Fruit fly (Drosophila melanogaster) whole organism, embryonic: ENCODE results near the gene Tre1.

Source experiments
- ATbp ChIP-seq: fragments of 200-800 bp; sonication (Bioruptor generic); optimal IDR thresholded peaks from 2 replicates; lab custom pipeline; 2017; ENCODE audit warnings: missing biosample characterization, mild to moderate bottlenecking, missing genetic modification characterization, missing genetic modification reagents
- Asciz ChIP-seq: fragments of 200-800 bp; sonication (Bioruptor generic); optimal IDR thresholded peaks from 2 replicates; lab custom pipeline; 2017; ENCODE audit warnings: missing biosample characterization, mild to moderate bottlenecking, missing genetic modification characterization, missing genetic modification reagents
- Atf3 ChIP-seq: fragments of 200-800 bp; sonication (Bioruptor generic); optimal IDR thresholded peaks from 3 replicates; lab custom pipeline; 2016; ENCODE audit warnings: missing biosample characterization, missing genetic modification characterization
- C15 ChIP-seq: fragments of 200-800 bp; sonication (Bioruptor generic); IDR thresholded peaks from 3 replicates; pipeline ENCODE4 v1.3.6; 2022; ENCODE audit warnings: missing biosample characterization, missing genetic modification characterization
- CG10274 ChIP-seq: fragments of 200-800 bp; sonication (Bioruptor generic); optimal IDR thresholded peaks from 3 replicates; lab custom pipeline; 2017; ENCODE audit warnings: missing biosample characterization, mild to moderate bottlenecking, missing genetic modification characterization
- CG10654 ChIP-seq: fragments of 200-800 bp; sonication (Bioruptor generic); optimal IDR thresholded peaks from 2 replicates; lab custom pipeline; 2016; ENCODE audit warnings: missing biosample characterization, missing genetic modification characterization
- CG14014 ChIP-seq: fragments of 200-800 bp; sonication (Bioruptor generic); IDR thresholded peaks from 2 replicates; pipeline ENCODE4 v1.3.6; 2022; ENCODE audit warnings: missing biosample characterization, missing genetic modification characterization
- CG1603 ChIP-seq: fragments of 200-800 bp; sonication (Bioruptor generic); optimal IDR thresholded peaks from 2 replicates; lab custom pipeline; 2019; ENCODE audit warnings: missing biosample characterization, mild to moderate bottlenecking, missing genetic modification characterization, moderate library complexity
- CG16779 ChIP-seq: fragments of 200-800 bp; sonication (Bioruptor generic); IDR thresholded peaks from 2 replicates; pipeline ENCODE4 v1.3.6; 2022; ENCODE audit warnings: missing biosample characterization, missing genetic modification characterization
- CG16813 ChIP-seq: fragments of 200-800 bp; sonication (Bioruptor generic); IDR thresholded peaks from 3 replicates; pipeline ENCODE4 v1.3.6; 2022; ENCODE audit warnings: missing biosample characterization, missing genetic modification characterization; ENCODE audit not compliant: partially characterized antibody
- CG17912 ChIP-seq: fragments of 200-800 bp; sonication (Bioruptor generic); optimal IDR thresholded peaks from 2 replicates; lab custom pipeline; 2018; ENCODE audit warnings: missing biosample characterization, mild to moderate bottlenecking, missing genetic modification characterization
- CG2678 ChIP-seq: fragments of 200-800 bp; sonication (Bioruptor generic); optimal IDR thresholded peaks from 3 replicates; lab custom pipeline; 2019; ENCODE audit warnings: missing biosample characterization, mild to moderate bottlenecking, missing genetic modification characterization, moderate library complexity
- CG2712 ChIP-seq: fragments of 200-800 bp; optimal IDR thresholded peaks from 3 replicates; lab custom pipeline; 2019; ENCODE audit warnings: missing biosample characterization, mild to moderate bottlenecking, missing genetic modification characterization, moderate library complexity
- CG2875 ChIP-seq: fragments of 200-800 bp; sonication (Bioruptor generic); optimal IDR thresholded peaks from 2 replicates; lab custom pipeline; 2017; ENCODE audit warnings: missing biosample characterization, mild to moderate bottlenecking, missing genetic modification characterization, missing genetic modification reagents
- CG2889 ChIP-seq: fragments of 200-800 bp; sonication (Bioruptor generic); IDR thresholded peaks from 3 replicates; pipeline ENCODE4 v1.3.6; 2022; ENCODE audit warnings: missing biosample characterization, missing genetic modification characterization
- CG34376 ChIP-seq: fragments of 200-800 bp; sonication (Bioruptor generic); optimal IDR thresholded peaks from 2 replicates; lab custom pipeline; 2018; ENCODE audit warnings: missing biosample characterization, mild to moderate bottlenecking, missing genetic modification characterization
- CG3847 ChIP-seq: fragments of 200-800 bp; sonication (Bioruptor generic); IDR thresholded peaks from 2 replicates; pipeline ENCODE4 v1.3.6; 2022; ENCODE audit warnings: missing biosample characterization, missing genetic modification characterization
- CG43689 ChIP-seq: fragments of 200-800 bp; sonication (Bioruptor generic); IDR thresholded peaks from 2 replicates; pipeline ENCODE4 v1.3.6; 2022; ENCODE audit warnings: missing biosample characterization, missing genetic modification characterization
- CG4404 ChIP-seq: fragments of 200-800 bp; sonication (Bioruptor generic); IDR thresholded peaks from 2 replicates; pipeline ENCODE4 v1.3.6; 2022; ENCODE audit warnings: missing biosample characterization, missing genetic modification characterization
- CG4820 ChIP-seq: fragments of 200-800 bp; sonication (Bioruptor generic); optimal IDR thresholded peaks from 3 replicates; lab custom pipeline; 2016; ENCODE audit warnings: missing biosample characterization, missing genetic modification characterization
- CG6254 ChIP-seq: fragments of 200-800 bp; sonication (Bioruptor generic); optimal IDR thresholded peaks from 3 replicates; lab custom pipeline; 2017; ENCODE audit warnings: mild to moderate bottlenecking, missing biosample characterization, missing genetic modification reagents, missing genetic modification characterization
- CG6765 ChIP-seq: fragments of 200-800 bp; sonication (Bioruptor generic); optimal IDR thresholded peaks from 3 replicates; lab custom pipeline; 2017; ENCODE audit warnings: missing biosample characterization, mild to moderate bottlenecking, missing genetic modification characterization
- CG6854 ChIP-seq: fragments of 200-800 bp; sonication (Bioruptor generic); optimal IDR thresholded peaks from 3 replicates; lab custom pipeline; 2017; ENCODE audit warnings: missing biosample characterization, mild to moderate bottlenecking, missing genetic modification characterization
- CG7372 ChIP-seq: fragments of 200-800 bp; sonication (Bioruptor generic); IDR thresholded peaks from 2 replicates; pipeline ENCODE4 v1.3.6; 2022; ENCODE audit warnings: missing biosample characterization, missing genetic modification characterization
- CG9797 ChIP-seq: fragments of 200-800 bp; sonication (Bioruptor generic); optimal IDR thresholded peaks from 3 replicates; lab custom pipeline; 2018; ENCODE audit warnings: missing biosample characterization, mild to moderate bottlenecking, missing genetic modification characterization
- Dll ChIP-seq: fragments of 200-800 bp; sonication (Bioruptor generic); IDR thresholded peaks from 4 replicates; pipeline ENCODE4 v1.3.6; 2022; ENCODE audit warnings: missing biosample characterization, missing genetic modification characterization; ENCODE audit not compliant: partially characterized antibody
- E2f1 ChIP-seq: fragments of 200-800 bp; sonication (Bioruptor generic); IDR thresholded peaks from 2 replicates; pipeline ENCODE4 v1.3.6; 2022; ENCODE audit warnings: missing biosample characterization, missing genetic modification characterization
- ERR ChIP-seq: fragments of 200-800 bp; sonication (Bioruptor generic); optimal IDR thresholded peaks from 2 replicates; lab custom pipeline; 2016; ENCODE audit warnings: missing biosample characterization, missing genetic modification characterization
- Eip74EF ChIP-seq, 2 experiments: fragments of 200-800 bp in 1 of 2; fragments of >200 bp in 1 of 2; sonication (Bioruptor generic) in 1 of 2; optimal IDR thresholded peaks; 2 replicates each; lab custom pipeline; 2017 to 2019; ENCODE audit warnings: missing biosample characterization in 2 of 2, missing genetic modification characterization in 2 of 2, mild to moderate bottlenecking in 1 of 2, moderate library complexity in 1 of 2
- Hand ChIP-seq: fragments of 200-800 bp; sonication (Bioruptor generic); optimal IDR thresholded peaks from 2 replicates; lab custom pipeline; 2017; ENCODE audit warnings: mild to moderate bottlenecking, missing biosample characterization, missing genetic modification reagents, missing genetic modification characterization
- Hmx ChIP-seq: fragments of 200-800 bp; sonication (Bioruptor generic); optimal IDR thresholded peaks from 2 replicates; lab custom pipeline; 2016; ENCODE audit warnings: missing biosample characterization, missing genetic modification characterization
- Mes4 ChIP-seq: fragments of 200-800 bp; sonication (Bioruptor generic); optimal IDR thresholded peaks from 2 replicates; lab custom pipeline; 2016; ENCODE audit warnings: missing biosample characterization, missing genetic modification characterization
- Sox102F ChIP-seq: fragments of 200-800 bp; sonication (Bioruptor generic); optimal IDR thresholded peaks from 2 replicates; lab custom pipeline; 2018; ENCODE audit warnings: missing biosample characterization, mild to moderate bottlenecking, missing genetic modification characterization, moderate library complexity
- Sry-β ChIP-seq: fragments of 200-800 bp; sonication (Bioruptor generic); optimal IDR thresholded peaks from 2 replicates; lab custom pipeline; 2018; ENCODE audit warnings: missing biosample characterization, mild to moderate bottlenecking, missing genetic modification characterization, moderate library complexity
- Sry-δ ChIP-seq: fragments of 200-800 bp; sonication (Bioruptor generic); optimal IDR thresholded peaks from 2 replicates; lab custom pipeline; 2016; ENCODE audit warnings: missing biosample characterization, missing genetic modification characterization
- abd-A ChIP-seq: fragments of 200-800 bp; sonication (Bioruptor generic); optimal IDR thresholded peaks from 3 replicates; lab custom pipeline; 2019; ENCODE audit warnings: missing biosample characterization, mild to moderate bottlenecking, missing genetic modification characterization, moderate library complexity
- btn ChIP-seq: fragments of 200-800 bp; sonication (Bioruptor generic); optimal IDR thresholded peaks from 2 replicates; lab custom pipeline; 2016; ENCODE audit warnings: missing biosample characterization, missing genetic modification characterization
- cad ChIP-seq: fragments of >200 bp; optimal IDR thresholded peaks from 2 replicates; lab custom pipeline; 2017; ENCODE audit warnings: missing biosample characterization, missing genetic modification characterization
- caup ChIP-seq: fragments of 200-800 bp; sonication (Bioruptor generic); optimal IDR thresholded peaks from 3 replicates; lab custom pipeline; 2017; ENCODE audit warnings: missing biosample characterization, mild to moderate bottlenecking, missing genetic modification characterization, moderate library complexity; ENCODE audit not compliant: severe bottlenecking
- corto ChIP-seq: fragments of 200-800 bp; sonication (Bioruptor generic); optimal IDR thresholded peaks from 2 replicates; lab custom pipeline; 2016; ENCODE audit warnings: missing biosample characterization, mild to moderate bottlenecking, missing genetic modification characterization, moderate library complexity
- croc ChIP-seq: fragments of 200-800 bp; sonication (Bioruptor generic); conservative IDR thresholded peaks from 3 replicates; pipeline ENCODE4 v1.3.6; 2022; ENCODE audit warnings: missing biosample characterization, missing genetic modification characterization
- crol ChIP-seq: fragments of 200-800 bp; sonication (Bioruptor generic); IDR thresholded peaks from 2 replicates; pipeline ENCODE4 v1.3.6; 2022; ENCODE audit warnings: missing biosample characterization, missing genetic modification characterization
- dan ChIP-seq: fragments of 200-800 bp; sonication (Bioruptor generic); IDR thresholded peaks from 2 replicates; pipeline ENCODE4 v1.3.6; 2022; ENCODE audit warnings: missing biosample characterization, missing genetic modification characterization
- ewg ChIP-seq: fragments of 200-800 bp; sonication (Bioruptor generic); optimal IDR thresholded peaks from 3 replicates; lab custom pipeline; 2017; ENCODE audit warnings: mild to moderate bottlenecking, missing biosample characterization, missing genetic modification reagents, missing genetic modification characterization
- nerfin-1 ChIP-seq: fragments of 200-800 bp; sonication (Bioruptor generic); optimal IDR thresholded peaks from 3 replicates; lab custom pipeline; 2019; ENCODE audit warnings: missing biosample characterization, mild to moderate bottlenecking, missing genetic modification characterization, moderate library complexity
- pb ChIP-seq: fragments of 200-800 bp; sonication (Bioruptor generic); optimal IDR thresholded peaks from 3 replicates; lab custom pipeline; 2016; ENCODE audit warnings: missing biosample characterization, missing genetic modification characterization
- pnt ChIP-seq: fragments of 200-800 bp; sonication (Bioruptor generic); optimal IDR thresholded peaks from 3 replicates; lab custom pipeline; 2016; ENCODE audit warnings: missing biosample characterization, missing genetic modification characterization
- tll ChIP-seq, 2 experiments: fragments of 200-800 bp in 1 of 2; fragments of >200 bp in 1 of 2; sonication (Bioruptor generic) in 1 of 2; optimal IDR thresholded peaks; 2 replicates each; lab custom pipeline; 2017 to 2019; ENCODE audit warnings: missing biosample characterization in 2 of 2, missing genetic modification characterization in 2 of 2, mild to moderate bottlenecking in 1 of 2, moderate library complexity in 1 of 2
- zen ChIP-seq: fragments of 200-800 bp; sonication (Bioruptor generic); optimal IDR thresholded peaks from 3 replicates; lab custom pipeline; 2018; ENCODE audit warnings: missing biosample characterization, mild to moderate bottlenecking, missing genetic modification characterization, moderate library complexity
- zf30C ChIP-seq: fragments of 200-800 bp; sonication (Bioruptor generic); optimal IDR thresholded peaks from 3 replicates; lab custom pipeline; 2018; ENCODE audit warnings: missing biosample characterization, mild to moderate bottlenecking, missing genetic modification characterization

The Tre1 gene

DNA sequence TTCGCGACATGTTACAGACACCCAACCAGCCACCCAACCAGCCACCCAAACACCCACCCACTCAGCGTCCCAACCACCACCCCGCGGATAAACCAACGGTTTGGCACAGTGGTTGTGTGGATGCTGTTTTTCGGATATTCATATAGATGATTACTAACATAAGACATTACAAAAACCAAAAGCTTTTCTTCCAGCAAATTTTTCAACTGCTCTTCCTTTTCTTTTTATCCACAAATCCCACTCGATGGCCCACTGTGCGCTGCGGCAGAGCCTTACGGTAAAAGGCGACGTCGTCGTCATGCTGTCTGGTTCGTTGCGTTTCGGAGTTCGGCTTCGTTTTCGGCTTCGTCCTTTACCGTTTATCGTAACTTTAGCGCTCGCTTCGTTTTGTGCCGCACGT lies 41.2 kb downstream of the Tre1 start (continued):
- peak; percentile 18 for TF ChIP-seq CG34376 (GFP tag; lab: Kevin White, UChicago)
- no peak for TF ChIP-seq CG16813 (GFP tag; lab: Robert Waterston, UW)
- TF ChIP-seq CG4820 (GFP tag; lab: Kevin White, UChicago): peak; percentile 25
- no peak for TF ChIP-seq tll (GFP tag; optimal IDR thresholded peaks at IDR 0.05; lab: Kevin White, UChicago)
- peak; percentile 60 for TF ChIP-seq CG1603
- TF ChIP-seq pb: peak; percentile 52
- peak; percentile 51 for TF ChIP-seq CG2712 (tag; lab: Kevin White, UChicago)
- no peak for TF ChIP-seq CG43689 (GFP tag; lab: Robert Waterston, UW)
- no peak for TF ChIP-seq C15 (GFP tag; lab: Robert Waterston, UW)
- TF ChIP-seq zen (tag; lab: Kevin White, UChicago): no peak
- TF ChIP-seq CG3847 (GFP tag; lab: Robert Waterston, UW): peak; percentile 47; the same call in 1 of the 2 replicates
- peak; percentile 41 for TF ChIP-seq pnt
- peak; percentile 52; the same call in 1 of the 2 replicates for TF ChIP-seq CG7372
- no peak for TF ChIP-seq Sry-β
- TF ChIP-seq CG10654 (GFP tag; lab: Kevin White, UChicago): no peak
- no peak for TF ChIP-seq CG16779 (GFP tag; lab: Robert Waterston, UW)
- peak; percentile 60 for TF ChIP-seq Hand (GFP tag; lab: Kevin White, UChicago)
- peak; percentile 24 for TF ChIP-seq Mes4 (GFP tag; lab: Kevin White, UChicago)
- no peak for TF ChIP-seq CG9797 (GFP tag; lab: Kevin White, UChicago)
- TF ChIP-seq ATbp (GFP tag; lab: Kevin White, UChicago): peak; percentile 48
- TF ChIP-seq ewg (GFP tag; lab: Kevin White, UChicago): peak; percentile 17
- TF ChIP-seq CG4404 (GFP tag; lab: Robert Waterston, UW): peak; percentile 35; the same call in 1 of the 2 replicates
- no peak for TF ChIP-seq CG6254 (GFP tag; lab: Kevin White, UChicago)
- no peak for TF ChIP-seq CG10274 (GFP tag; lab: Kevin White, UChicago)
- TF ChIP-seq btn: peak; percentile 4
- peak; percentile 70 for TF ChIP-seq caup (GFP tag; lab: Kevin White, UChicago)
- peak; percentile 19 for TF ChIP-seq Asciz
- TF ChIP-seq ERR (GFP tag; lab: Kevin White, UChicago): peak; percentile 47
- no peak for TF ChIP-seq nerfin-1 (tag; lab: Kevin White, UChicago)
- TF ChIP-seq CG14014 (GFP tag; lab: Robert Waterston, UW): peak; percentile 82
- no peak for TF ChIP-seq Sry-δ
- no peak for TF ChIP-seq CG17912
- peak; percentile 72 for TF ChIP-seq CG2678 (tag; lab: Kevin White, UChicago)
- peak; percentile 59 for TF ChIP-seq Sox102F (GFP tag; lab: Kevin White, UChicago)
- no peak for TF ChIP-seq CG2875 (GFP tag; lab: Kevin White, UChicago)
- no peak for TF ChIP-seq Hmx (GFP tag; lab: Kevin White, UChicago)
- peak; percentile 61 for TF ChIP-seq CG6854 (GFP tag; lab: Kevin White, UChicago)
- peak; percentile 48; the same call in 1 of the 3 replicates for TF ChIP-seq CG2889 (GFP tag; lab: Robert Waterston, UW)
- TF ChIP-seq dan: no peak
- peak; percentile 27; the same call in 1 of the 3 replicates for TF ChIP-seq croc (GFP tag; lab: Robert Waterston, UW)
- TF ChIP-seq Atf3 (GFP tag; lab: Kevin White, UChicago): no peak
- peak; percentile 55 for TF ChIP-seq crol (GFP tag; lab: Robert Waterston, UW)
- peak; percentile 64 for TF ChIP-seq E2f1
- TF ChIP-seq Dll (GFP tag; lab: Robert Waterston, UW): no peak
- TF ChIP-seq cad: no peak
- TF ChIP-seq zf30C: no peak
- no peak for TF ChIP-seq CG6765 (GFP tag; lab: Kevin White, UChicago)
- TF ChIP-seq Eip74EF (GFP tag; optimal IDR thresholded peaks at IDR 0.05; lab: Kevin White, UChicago): no peak
- TF ChIP-seq corto: no peak
- peak; percentile 49 for TF ChIP-seq abd-A (tag; lab: Kevin White, UChicago)
